Worm (Caenorhabditis elegans) whole organism, L4 larva: ENCODE results near the gene Y57A10B.7.

ENCODE experiments used
- F10B5.3 ChIP-seq: sonication (generic microtip); optimal IDR thresholded peaks from 2 replicates; lab custom pipeline; 2016; ENCODE audit warnings: mild to moderate bottlenecking, missing genetic modification characterization, missing compliant biosample characterization
- F26F4.8 ChIP-seq: fragments of 200-800 bp; sonication (Bioruptor generic); conservative IDR thresholded peaks from 2 replicates; pipeline ENCODE4 v1.3.6; 2022; ENCODE audit warnings: missing genetic modification characterization, missing compliant biosample characterization
- F37D6.2 ChIP-seq: sonication (generic microtip); optimal IDR thresholded peaks from 2 replicates; lab custom pipeline; 2016; ENCODE audit warnings: mild to moderate bottlenecking, missing genetic modification characterization, missing compliant biosample characterization
- Y75B8A.6 ChIP-seq: fragments of 200-800 bp; sonication (Bioruptor generic); IDR thresholded peaks from 2 replicates; pipeline ENCODE4 v1.3.6; 2022; ENCODE audit warnings: missing genetic modification reagents, missing genetic modification characterization, missing compliant biosample characterization
- ZK337.2 ChIP-seq: fragments of 200-800 bp; sonication (Bioruptor generic); IDR thresholded peaks from 2 replicates; pipeline ENCODE4 v1.3.6; 2022; ENCODE audit warnings: missing genetic modification reagents, missing genetic modification characterization, missing compliant biosample characterization
- daf-12 ChIP-seq: fragments of 150-350 bp; optimal IDR thresholded peaks from 2 replicates; lab custom pipeline; 2014; ENCODE audit warnings: missing biosample characterization, missing genetic modification reagents, missing genetic modification characterization
- daf-16 ChIP-seq, 3 experiments: sonication (generic microtip); optimal IDR thresholded peaks; 2 replicates each; lab custom pipeline; 2016 to 2017; ENCODE audit warnings: missing genetic modification characterization in 3 of 3, missing genetic modification reagents in 3 of 3, mild to moderate bottlenecking in 2 of 3, missing compliant biosample characterization in 2 of 3, missing biosample characterization in 1 of 3, moderate library complexity in 1 of 3
- dmd-8 ChIP-seq: fragments of 200-800 bp; sonication (Bioruptor generic); IDR thresholded peaks from 2 replicates; pipeline ENCODE4 v1.3.6; 2022; ENCODE audit warnings: missing genetic modification characterization, missing compliant biosample characterization
- dmd-9 ChIP-seq: fragments of 200-800 bp; sonication (Bioruptor generic); IDR thresholded peaks from 2 replicates; pipeline ENCODE4 v1.3.6; 2022; ENCODE audit warnings: missing genetic modification reagents, missing genetic modification characterization, missing compliant biosample characterization
- egl-43 ChIP-seq: fragments of 200-800 bp; sonication (Bioruptor generic); IDR thresholded peaks from 2 replicates; pipeline ENCODE4 v1.3.6; 2022; ENCODE audit warnings: missing genetic modification reagents, missing genetic modification characterization, missing compliant biosample characterization
- fkh-10 ChIP-seq: fragments of 150-350 bp; optimal IDR thresholded peaks from 2 replicates; lab custom pipeline; 2014; ENCODE audit warnings: missing biosample characterization, missing genetic modification reagents, missing genetic modification characterization
- hif-1 ChIP-seq, 2 experiments: sonication (generic microtip); optimal IDR thresholded peaks; 2 replicates each; lab custom pipeline; 2016 to 2017; ENCODE audit warnings: missing compliant biosample characterization in 2 of 2, missing genetic modification characterization in 2 of 2, missing genetic modification reagents in 2 of 2, missing genotype in 2 of 2, mild to moderate bottlenecking in 1 of 2
- jun-1 ChIP-seq: fragments of 150-350 bp; optimal IDR thresholded peaks from 2 replicates; lab custom pipeline; 2014; ENCODE audit warnings: missing biosample characterization, missing genetic modification reagents, missing genetic modification characterization
- lim-7 ChIP-seq: fragments of 200-800 bp; sonication (Bioruptor generic); IDR thresholded peaks from 2 replicates; pipeline ENCODE4 v1.3.6; 2022; ENCODE audit warnings: missing genetic modification characterization, missing compliant biosample characterization
- lin-13 ChIP-seq: fragments of 150-350 bp; optimal IDR thresholded peaks from 2 replicates; lab custom pipeline; 2014; ENCODE audit warnings: missing biosample characterization, missing genetic modification reagents, missing genetic modification characterization
- lsy-2 ChIP-seq, 2 experiments: fragments of 150-350 bp in 1 of 2; sonication (generic microtip) in 1 of 2; optimal IDR thresholded peaks; 2 replicates each; lab custom pipeline; 2014 to 2017; ENCODE audit warnings: missing biosample characterization in 2 of 2, missing genetic modification characterization in 2 of 2
- mdl-1 ChIP-seq, 2 experiments: fragments of 150-350 bp in 1 of 2; sonication (generic microtip) in 1 of 2; optimal IDR thresholded peaks; 2 replicates each; lab custom pipeline; 2014 to 2017; ENCODE audit warnings: missing biosample characterization in 2 of 2, missing genetic modification characterization in 2 of 2
- mdt-29 ChIP-seq: fragments of 200-800 bp; sonication (Bioruptor generic); IDR thresholded peaks from 2 replicates; pipeline ENCODE4 v1.3.6; 2022; ENCODE audit warnings: missing genetic modification reagents, missing genetic modification characterization, missing compliant biosample characterization
- mes-2 ChIP-seq: sonication (generic microtip); optimal IDR thresholded peaks from 2 replicates; lab custom pipeline; 2016; ENCODE audit warnings: missing genotype, mild to moderate bottlenecking, missing genetic modification characterization, missing compliant biosample characterization; ENCODE audit not compliant: poor library complexity, severe bottlenecking
- mxl-2 ChIP-seq: fragments of 200-800 bp; sonication (Bioruptor generic); conservative IDR thresholded peaks from 2 replicates; pipeline ENCODE4 v1.3.6; 2022; ENCODE audit warnings: missing genetic modification reagents, missing genetic modification characterization, missing compliant biosample characterization
- nhr-102 ChIP-seq: sonication (generic microtip); optimal IDR thresholded peaks from 2 replicates; lab custom pipeline; 2016; ENCODE audit warnings: mild to moderate bottlenecking, missing genetic modification characterization, moderate library complexity, missing compliant biosample characterization
- nhr-25 ChIP-seq: sonication (generic microtip); optimal IDR thresholded peaks from 2 replicates; lab custom pipeline; 2017; ENCODE audit warnings: missing genetic modification characterization, mild to moderate bottlenecking, missing compliant biosample characterization, antibody characterized with exemption, moderate library complexity, borderline replicate concordance; ENCODE audit not compliant: insufficient read depth
- nhr-42 ChIP-seq: fragments of 200-800 bp; sonication (Bioruptor generic); IDR thresholded peaks from 2 replicates; pipeline ENCODE4 v1.3.6; 2022; ENCODE audit warnings: missing genetic modification characterization, missing compliant biosample characterization
- nhr-48 ChIP-seq: sonication (generic microtip); optimal IDR thresholded peaks from 2 replicates; lab custom pipeline; 2016; ENCODE audit warnings: mild to moderate bottlenecking, missing genetic modification characterization, missing compliant biosample characterization
- nhr-6 ChIP-seq: fragments of 150-350 bp; optimal IDR thresholded peaks from 2 replicates; lab custom pipeline; 2014; ENCODE audit warnings: missing biosample characterization, missing genetic modification characterization
- nhr-77 ChIP-seq: fragments of 150-350 bp; optimal IDR thresholded peaks from 2 replicates; lab custom pipeline; 2014; ENCODE audit warnings: missing biosample characterization, missing genetic modification characterization
- pha-4 ChIP-seq, 2 experiments: fragments of 150-350 bp in 1 of 2; fragments of 200-800 bp in 1 of 2; sonication (Bioruptor generic) in 1 of 2; IDR thresholded peaks in 1 of 2; optimal IDR thresholded peaks in 1 of 2; 2 replicates each; pipeline versions ENCODE4 v1.3.6 to Lab custom; 2014 to 2022; ENCODE audit warnings: missing genetic modification characterization in 2 of 2, missing genetic modification reagents in 2 of 2, missing biosample characterization in 1 of 2, missing compliant biosample characterization in 1 of 2
- pqm-1 ChIP-seq: sonication (generic microtip); optimal IDR thresholded peaks from 2 replicates; lab custom pipeline; 2017; ENCODE audit warnings: missing biosample characterization, missing genetic modification characterization
- set-16 ChIP-seq: fragments of 200-800 bp; sonication (Bioruptor generic); IDR thresholded peaks from 2 replicates; pipeline ENCODE4 v1.3.6; 2022; ENCODE audit warnings: missing genetic modification reagents, missing genetic modification characterization, missing compliant biosample characterization
- snpc-1.2 ChIP-seq: fragments of 200-800 bp; sonication (Bioruptor generic); IDR thresholded peaks from 2 replicates; pipeline ENCODE4 v1.3.6; 2022; ENCODE audit warnings: missing genetic modification reagents, missing genetic modification characterization, missing compliant biosample characterization
- tra-1 ChIP-seq: fragments of 200-800 bp; sonication (Bioruptor generic); IDR thresholded peaks from 2 replicates; pipeline ENCODE4 v1.3.6; 2022; ENCODE audit warnings: missing genetic modification reagents, missing genetic modification characterization, missing compliant biosample characterization
- vab-7 ChIP-seq: fragments of 200-800 bp; sonication (Bioruptor generic); IDR thresholded peaks from 2 replicates; pipeline ENCODE4 v1.3.6; 2022; ENCODE audit warnings: missing genetic modification reagents, missing genetic modification characterization, missing compliant biosample characterization

The Y57A10B.7 gene

ce11 chrII:12393690-12394089 lies at the start of gene Y57A10B.7:
Gene Y57A10B.7, minus strand, starts transcription at chrII:12393790.
- no peak for TF ChIP-seq F26F4.8 (GFP tag; lab: Robert Waterston, UW)
- TF ChIP-seq nhr-6 (tag; lab: Kevin White, UChicago) = no peak
- no peak for TF ChIP-seq nhr-102 (tag; lab: Kevin White, UChicago)
- no peak for TF ChIP-seq nhr-48 (tag; lab: Kevin White, UChicago)
- TF ChIP-seq Y75B8A.6 (GFP tag; lab: Robert Waterston, UW) = no peak
- TF ChIP-seq tra-1 (GFP tag; lab: Robert Waterston, UW) = no peak

- peak; percentile 12; the same call in 1 of the 2 replicates for TF ChIP-seq set-16
Measured at ce11 chrII:12441164-12441563, 47.6 kb upstream of the Y57A10B.7 start, which contains the start of gene Y57A10C.10. Gene Y57A10C.10, minus strand, starts transcription at chrII:12441264.

ce11 chrII:12438441-12438840 lies 44.9 kb upstream of the Y57A10B.7 start, which contains the start of gene Y57A10C.9:
Gene Y57A10C.9, minus strand, starts transcription at chrII:12438541.
- no peak for TF ChIP-seq F37D6.2 (tag; lab: Kevin White, UChicago)
- no peak for TF ChIP-seq tra-1 (GFP tag; lab: Robert Waterston, UW)
- TF ChIP-seq mes-2 = no peak
- no peak for TF ChIP-seq fkh-10 (GFP tag; lab: Kevin White, UChicago)
- no peak for TF ChIP-seq daf-12 (tag; lab: Kevin White, UChicago)
- TF ChIP-seq ZK337.2 = no peak
- TF ChIP-seq snpc-1.2 (GFP tag; lab: Robert Waterston, UW) = no peak
- no peak for TF ChIP-seq mdl-1 (tag; optimal IDR thresholded peaks at IDR 0.05; lab: Kevin White, UChicago)
- no peak for TF ChIP-seq nhr-77 (tag; lab: Kevin White, UChicago)
- TF ChIP-seq nhr-25 (tag; lab: Kevin White, UChicago) = no peak
- TF ChIP-seq daf-16 (GFP tag; optimal IDR thresholded peaks at IDR 0.05; lab: Kevin White, UChicago) = no peak
- TF ChIP-seq daf-16 (tag; optimal IDR thresholded peaks at IDR 0.05; lab: Kevin White, UChicago) = no peak
- TF ChIP-seq nhr-42 (GFP tag; lab: Robert Waterston, UW) = no peak
- no peak for TF ChIP-seq F10B5.3 (tag; lab: Kevin White, UChicago)
- no peak for TF ChIP-seq lin-13
- no peak for TF ChIP-seq hif-1 (tag; optimal IDR thresholded peaks at IDR 0.05; lab: Kevin White, UChicago)

ce11 chrII:12436717-12437116 lies 43.1 kb upstream of the Y57A10B.7 start:
- TF ChIP-seq lsy-2 (tag; optimal IDR thresholded peaks at IDR 0.05; lab: Kevin White, UChicago) (no peak), nhr-77 (tag; lab: Kevin White, UChicago) (no peak), lim-7 (GFP tag; lab: Robert Waterston, UW) (0 out of 2 replicates have a peak, but pooled peaks have one; percentile 32)

- TF ChIP-seq vab-7 (GFP tag; lab: Robert Waterston, UW) = peak; percentile 42; the same call in 1 of the 2 replicates
- TF ChIP-seq egl-43 (GFP tag; lab: Robert Waterston, UW) = peak; percentile 57; the same call in 1 of the 2 replicates
- 0 out of 2 replicates have a peak, but pooled peaks have one; percentile 47 for TF ChIP-seq dmd-8 (GFP tag; lab: Robert Waterston, UW)
- 0 out of 2 replicates have a peak, but pooled peaks have one; percentile 61 for TF ChIP-seq dmd-9
- TF ChIP-seq set-16 = peak; percentile 62
- peak; percentile 63; the same call in 1 of the 2 replicates for TF ChIP-seq lim-7 (GFP tag; lab: Robert Waterston, UW)
- TF ChIP-seq mdt-29 (GFP tag; lab: Robert Waterston, UW) = no peak
- TF ChIP-seq pha-4 (GFP tag; IDR thresholded peaks at IDR 0.05; lab: Robert Waterston, UW) = peak; percentile 18; the same call in 1 of the 2 replicates
- TF ChIP-seq pha-4 (tag; optimal IDR thresholded peaks at IDR 0.05; lab: Kevin White, UChicago) = no peak
- no peak for TF ChIP-seq mxl-2 (GFP tag; lab: Robert Waterston, UW)
- no peak for TF ChIP-seq jun-1 (tag; lab: Kevin White, UChicago)
- no peak for TF ChIP-seq pqm-1
Measured at ce11 chrII:12435202-12435872, 41.7 kb upstream of the Y57A10B.7 start.
